Worm (Caenorhabditis elegans): Measurements from ENCODE around the gene gpa-9.

ce11 chrV:12667926-12668325 lies 18.8 kb upstream of the gpa-9 start, which contains the start of gene W05B10.4:
- no peak for TF ChIP-seq him-1 (tag; optimal IDR thresholded peaks at IDR 0.05)
- no peak for TF ChIP-seq dao-5 (tag; optimal IDR thresholded peaks at IDR 0.05)
- no peak for TF ChIP-seq W03F9.2 (tag; optimal IDR thresholded peaks at IDR 0.05)

Data from whole organism, L4/young adult.